Fruit fly (Drosophila melanogaster): ENCODE results near the gene Pmi.

Pmi gene

dm6 chr3L:5813016-5813415, 33.2 kb downstream of the Pmi start, which contains the start of gene mad2 (continued):
- TF ChIP-seq CG6689 (GFP tag; IDR thresholded peaks at IDR 0.05) (no peak), BtbVII (GFP tag; optimal IDR thresholded peaks at IDR 0.05) (no peak), Fer1 (GFP tag; optimal IDR thresholded peaks at IDR 0.05) (no peak), Asciz (GFP tag; optimal IDR thresholded peaks at IDR 0.05) (no peak), CG16779 (GFP tag; IDR thresholded peaks at IDR 0.05) (no peak), CG17359 (tag; optimal IDR thresholded peaks at IDR 0.05) (no peak), CG9437 (GFP tag; optimal IDR thresholded peaks at IDR 0.05) (no peak), CG2678 (tag; optimal IDR thresholded peaks at IDR 0.05) (no peak), sim (GFP tag; IDR thresholded peaks at IDR 0.05) (no peak), CoRest (tag; optimal IDR thresholded peaks at IDR 0.05) (peak; percentile 69), CG6254 (GFP tag; optimal IDR thresholded peaks at IDR 0.05) (no peak), luna (GFP tag; optimal IDR thresholded peaks at IDR 0.05) (no peak), otp (GFP tag; IDR thresholded peaks at IDR 0.05) (no peak), peb (GFP tag; IDR thresholded peaks at IDR 0.05) (no peak), stwl (tag; optimal IDR thresholded peaks at IDR 0.05) (peak; percentile 80), Atf3 (GFP tag; optimal IDR thresholded peaks at IDR 0.05) (no peak), YL-1 (GFP tag; optimal IDR thresholded peaks at IDR 0.05) (peak; percentile 13), tx (GFP tag; optimal IDR thresholded peaks at IDR 0.05) (no peak), Spps (tag; optimal IDR thresholded peaks at IDR 0.05) (no peak), ranshi (GFP tag; IDR thresholded peaks at IDR 0.05) (no peak), CG17912 (GFP tag; optimal IDR thresholded peaks at IDR 0.05) (no peak), CG17568 (GFP tag; optimal IDR thresholded peaks at IDR 0.05) (no peak), onecut (GFP tag; IDR thresholded peaks at IDR 0.05) (peak; percentile 34; the same call in 1 of the 2 replicates), kay (GFP tag; optimal IDR thresholded peaks at IDR 0.05) (no peak), CG16813 (GFP tag; IDR thresholded peaks at IDR 0.05; ENCODE audit: partially characterized antibody) (peak; percentile 78), knrl (GFP tag; IDR thresholded peaks at IDR 0.05; ENCODE audit: partially characterized antibody) (peak; percentile 63; the same call in 2 of the 3 replicates), CG18599 (GFP tag; optimal IDR thresholded peaks at IDR 0.05) (no peak), CG2712 (tag; optimal IDR thresholded peaks at IDR 0.05) (peak; percentile 31), CG4707 (GFP tag; optimal IDR thresholded peaks at IDR 0.05) (no peak), CG1602 (GFP tag; optimal IDR thresholded peaks at IDR 0.05) (no peak), sima (GFP tag; optimal IDR thresholded peaks at IDR 0.05) (no peak), NC2α (GFP tag; optimal IDR thresholded peaks at IDR 0.05) (no peak), CG4820 (GFP tag; optimal IDR thresholded peaks at IDR 0.05) (no peak), CG7271 (tag; optimal IDR thresholded peaks at IDR 0.05) (no peak), CG3995 (GFP tag; optimal IDR thresholded peaks at IDR 0.05) (no peak), Ravus (GFP tag; IDR thresholded peaks at IDR 0.05) (no peak), Lhr (GFP tag; optimal IDR thresholded peaks at IDR 0.05) (peak; percentile 97), Nf-YA (GFP tag; IDR thresholded peaks at IDR 0.05) (no peak), toy (GFP tag; IDR thresholded peaks at IDR 0.05) (no peak), sr (GFP tag; IDR thresholded peaks at IDR 0.05) (no peak), disco-r (GFP tag; optimal IDR thresholded peaks at IDR 0.05) (no peak), CG30020 (tag; optimal IDR thresholded peaks at IDR 0.05) (peak; percentile 15), ken (GFP tag; IDR thresholded peaks at IDR 0.05) (no peak), MBD-R2 (GFP tag; IDR thresholded peaks at IDR 0.05) (peak; percentile 65), twi (tag; optimal IDR thresholded peaks at IDR 0.05) (no peak), gsb-n (tag; optimal IDR thresholded peaks at IDR 0.05) (no peak), CG10462 (GFP tag; optimal IDR thresholded peaks at IDR 0.05) (peak; percentile 17), Dip3 (GFP tag; optimal IDR thresholded peaks at IDR 0.05) (no peak), CG8944 (GFP tag; optimal IDR thresholded peaks at IDR 0.05) (no peak), kah (GFP tag; optimal IDR thresholded peaks at IDR 0.05) (no peak), lov (optimal IDR thresholded peaks at IDR 0.05) (no peak), lov (GFP tag; IDR thresholded peaks at IDR 0.05) (no peak)

Measured in whole organism, embryonic.